Fruit fly (Drosophila melanogaster) whole organism, wandering third instar larva: ENCODE results near the gene CG9396.

Experiments
- Abd-B ChIP-seq: fragments of >200 bp; optimal IDR thresholded peaks from 2 replicates; lab custom pipeline; 2017; ENCODE audit warnings: missing biosample characterization, missing genetic modification characterization
- Dif ChIP-seq: fragments of 200-275, 200-300 bp; sonication (Bioruptor generic); optimal IDR thresholded peaks from 2 replicates; lab custom pipeline; 2018; ENCODE audit warnings: missing biosample characterization, missing genetic modification characterization; ENCODE audit not compliant: partially characterized antibody
- GATAd ChIP-seq: sonication (Bioruptor generic); optimal IDR thresholded peaks from 2 replicates; lab custom pipeline; 2016; ENCODE audit warnings: missing biosample characterization, missing genetic modification characterization
- N ChIP-seq: fragments of >200 bp; optimal IDR thresholded peaks from 2 replicates; lab custom pipeline; 2018; ENCODE audit warnings: missing biosample characterization, missing external identifiers, missing genetic modification characterization
- OdsH ChIP-seq: fragments of 200-800 bp; sonication (Bioruptor generic); optimal IDR thresholded peaks from 2 replicates; lab custom pipeline; 2016; ENCODE audit warnings: missing biosample characterization, mild to moderate bottlenecking, missing genetic modification characterization
- Sp1 ChIP-seq: fragments of 200-800 bp; sonication (Bioruptor generic); optimal IDR thresholded peaks from 3 replicates; lab custom pipeline; 2019; ENCODE audit warnings: missing biosample characterization, mild to moderate bottlenecking, missing genetic modification characterization, moderate library complexity
- brk ChIP-seq: fragments of 200-800 bp; sonication (Bioruptor generic); optimal IDR thresholded peaks from 2 replicates; lab custom pipeline; 2016; ENCODE audit warnings: missing biosample characterization, mild to moderate bottlenecking, missing genetic modification characterization
- dmrt93B ChIP-seq: fragments of 200-800 bp; sonication (Bioruptor generic); optimal IDR thresholded peaks from 2 replicates; lab custom pipeline; 2018; ENCODE audit warnings: missing biosample characterization, mild to moderate bottlenecking, missing genetic modification characterization
- pan ChIP-seq: fragments of >200 bp; optimal IDR thresholded peaks from 2 replicates; lab custom pipeline; 2017
- psq ChIP-seq: fragments of 200-800 bp; sonication (Bioruptor generic); optimal IDR thresholded peaks from 3 replicates; lab custom pipeline; 2017; ENCODE audit warnings: missing biosample characterization, mild to moderate bottlenecking, missing genetic modification characterization, moderate library complexity
- sage ChIP-seq: fragments of 200-800 bp; sonication (Bioruptor generic); optimal IDR thresholded peaks from 2 replicates; lab custom pipeline; 2016; ENCODE audit warnings: missing biosample characterization, mild to moderate bottlenecking, missing genetic modification characterization

- TF ChIP-seq dmrt93B (GFP tag; lab: Kevin White, UChicago) (no peak), psq (GFP tag; lab: Kevin White, UChicago) (no peak), Dif (GFP tag; lab: Kevin White, UChicago) (no peak), N (GFP tag; lab: Kevin White, UChicago) (no peak), sage (GFP tag; lab: Kevin White, UChicago) (no peak), OdsH (GFP tag; lab: Kevin White, UChicago) (no peak), Abd-B (GFP tag; lab: Kevin White, UChicago) (no peak), pan (lab: Kevin White, UChicago) (no peak), brk (no peak), GATAd (GFP tag; lab: Kevin White, UChicago) (no peak), Sp1 (GFP tag; lab: Kevin White, UChicago) (no peak)
Measured at dm6 chr3R:9529387-9529897, 42.0 kb downstream of the CG9396 start.
